Worm (Caenorhabditis elegans) whole organism, mixed stage, embryonic: ENCODE results near the gene T27D12.1.

Source experiments
- M03D4.4 ChIP-seq: sonication (generic microtip); optimal IDR thresholded peaks from 2 replicates; lab custom pipeline; 2017; ENCODE audit warnings: mild to moderate bottlenecking, missing genetic modification characterization, missing compliant biosample characterization
- blmp-1 ChIP-seq: fragments of 150-350 bp; optimal IDR thresholded peaks from 2 replicates; lab custom pipeline; 2014; ENCODE audit warnings: missing biosample characterization, missing genetic modification characterization
- ceh-83 ChIP-seq: fragments of 200-800 bp; sonication (Bioruptor generic); optimal IDR thresholded peaks from 2 replicates; lab custom pipeline; 2018; ENCODE audit warnings: mild to moderate bottlenecking, missing genetic modification characterization, missing compliant biosample characterization
- ces-1 ChIP-seq: fragments of 150-350 bp; optimal IDR thresholded peaks from 2 replicates; lab custom pipeline; 2014; ENCODE audit warnings: missing biosample characterization, missing genetic modification reagents, missing genetic modification characterization
- drap-1 ChIP-seq: fragments of 200-800 bp; sonication (Bioruptor generic); optimal IDR thresholded peaks from 3 replicates; lab custom pipeline; 2018; ENCODE audit warnings: mild to moderate bottlenecking, missing genetic modification characterization, missing compliant biosample characterization
- flh-1 ChIP-seq: fragments of 200-800 bp; sonication (Bioruptor generic); optimal IDR thresholded peaks from 2 replicates; lab custom pipeline; 2018; ENCODE audit warnings: mild to moderate bottlenecking, missing genetic modification characterization, moderate library complexity, missing compliant biosample characterization
- lin-32 ChIP-seq: fragments of 200-800 bp; sonication (Bioruptor generic); optimal IDR thresholded peaks from 2 replicates; lab custom pipeline; 2018; ENCODE audit warnings: mild to moderate bottlenecking, missing genetic modification characterization, missing compliant biosample characterization
- nhr-2 ChIP-seq: fragments of 150-350 bp; optimal IDR thresholded peaks from 2 replicates; lab custom pipeline; 2014; ENCODE audit warnings: missing biosample characterization, missing genetic modification characterization
- tbx-8 ChIP-seq: fragments of 200-800 bp; sonication (Bioruptor generic); optimal IDR thresholded peaks from 2 replicates; lab custom pipeline; 2018; ENCODE audit warnings: mild to moderate bottlenecking, missing genetic modification characterization, moderate library complexity, missing compliant biosample characterization
- unc-39 ChIP-seq: fragments of 150-350 bp; optimal IDR thresholded peaks from 2 replicates; lab custom pipeline; 2014; ENCODE audit warnings: missing biosample characterization, missing genetic modification characterization

Gene T27D12.1

DNA sequence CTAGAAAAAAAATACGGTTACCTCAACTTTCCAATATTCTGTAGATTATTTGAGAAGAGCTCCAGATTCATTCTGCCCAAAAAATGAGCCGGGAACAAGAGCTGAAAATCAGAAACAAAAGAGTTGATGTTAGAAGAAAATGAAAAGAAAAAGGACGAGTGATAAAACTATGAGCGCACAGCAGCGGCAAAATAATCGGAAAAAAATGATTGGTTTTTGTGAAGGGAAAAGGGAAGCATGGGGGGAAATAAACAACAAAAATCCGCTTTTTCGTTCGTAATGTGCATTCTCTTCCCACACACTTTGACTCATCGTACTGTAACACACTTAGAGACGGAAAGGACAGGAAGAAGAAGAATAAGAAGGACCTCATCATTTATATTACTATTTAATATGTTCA lies 50.9 kb downstream of the T27D12.1 start, which contains the start of gene ZK930.2:
Gene ZK930.2, minus strand, starts transcription at position 101 of the 400 bp plus-strand sequence.
- TF ChIP-seq ceh-83 (GFP tag; lab: Kevin White, UChicago) (no peak), drap-1 (GFP tag; lab: Kevin White, UChicago) (no peak), lin-32 (GFP tag; lab: Kevin White, UChicago) (no peak), blmp-1 (tag; lab: Kevin White, UChicago) (no peak), tbx-8 (GFP tag; lab: Kevin White, UChicago) (no peak), unc-39 (tag; lab: Kevin White, UChicago) (no peak), nhr-2 (tag; lab: Kevin White, UChicago) (no peak), ces-1 (no peak), flh-1 (GFP tag; lab: Kevin White, UChicago) (no peak), M03D4.4 (tag; lab: Kevin White, UChicago) (no peak)
